Worm (Caenorhabditis elegans) whole organism, L4 larva: ENCODE results near the gene T05B11.4.

Experiments used
- R02D3.7 ChIP-seq: fragments of 150-350 bp; sonication (generic microtip); optimal IDR thresholded peaks from 3 replicates; lab custom pipeline; 2014; ENCODE audit warnings: missing biosample characterization, missing genetic modification characterization
- Y48G9A.11 ChIP-seq: fragments of 200-800 bp; sonication (Bioruptor generic); IDR thresholded peaks from 2 replicates; pipeline ENCODE4 v1.3.6; 2022; ENCODE audit warnings: missing genetic modification reagents, missing genetic modification characterization, missing compliant biosample characterization
- Y5F2A.4 ChIP-seq: fragments of 200-800 bp; sonication (Bioruptor generic); optimal IDR thresholded peaks from 2 replicates; lab custom pipeline; 2018; ENCODE audit warnings: mild to moderate bottlenecking, missing genetic modification characterization, missing compliant biosample characterization
- ZK546.5 ChIP-seq, 2 experiments: sonication (generic microtip); optimal IDR thresholded peaks; 2 replicates each; lab custom pipeline; 2017; ENCODE audit warnings: missing biosample characterization in 2 of 2, missing genetic modification characterization in 2 of 2
- aly-2 ChIP-seq: sonication (generic microtip); optimal IDR thresholded peaks from 2 replicates; lab custom pipeline; 2018; ENCODE audit warnings: missing biosample characterization, missing genetic modification characterization
- ceh-28 ChIP-seq: fragments of 150-350 bp; optimal IDR thresholded peaks from 2 replicates; lab custom pipeline; 2014; ENCODE audit warnings: missing biosample characterization, missing genetic modification reagents, missing genetic modification characterization
- ceh-44 ChIP-seq: fragments of 200-800 bp; sonication (Bioruptor generic); IDR thresholded peaks from 2 replicates; pipeline ENCODE4 v1.3.6; 2022; ENCODE audit warnings: missing genetic modification reagents, missing genetic modification characterization, missing compliant biosample characterization
- daf-16 ChIP-seq, 3 experiments: sonication (generic microtip); optimal IDR thresholded peaks; 2 replicates each; lab custom pipeline; 2016 to 2017; ENCODE audit warnings: missing genetic modification characterization in 3 of 3, missing genetic modification reagents in 3 of 3, mild to moderate bottlenecking in 2 of 3, missing compliant biosample characterization in 2 of 3, missing biosample characterization in 1 of 3, moderate library complexity in 1 of 3
- dmd-6 ChIP-seq: fragments of 200-800 bp; sonication (Bioruptor generic); IDR thresholded peaks from 2 replicates; pipeline ENCODE4 v1.3.6; 2022; ENCODE audit warnings: missing genetic modification reagents, missing genetic modification characterization, missing compliant biosample characterization
- egl-27 ChIP-seq: sonication (generic microtip); optimal IDR thresholded peaks from 3 replicates; lab custom pipeline; 2017; ENCODE audit warnings: missing biosample characterization, missing genetic modification reagents, missing genetic modification characterization
- egl-43 ChIP-seq: fragments of 200-800 bp; sonication (Bioruptor generic); IDR thresholded peaks from 2 replicates; pipeline ENCODE4 v1.3.6; 2022; ENCODE audit warnings: missing genetic modification reagents, missing genetic modification characterization, missing compliant biosample characterization
- hif-1 ChIP-seq, 2 experiments: sonication (generic microtip); optimal IDR thresholded peaks; 2 replicates each; lab custom pipeline; 2016 to 2017; ENCODE audit warnings: missing compliant biosample characterization in 2 of 2, missing genetic modification characterization in 2 of 2, missing genetic modification reagents in 2 of 2, missing genotype in 2 of 2, mild to moderate bottlenecking in 1 of 2
- hlh-11 ChIP-seq: fragments of 200-800 bp; sonication (Bioruptor generic); optimal IDR thresholded peaks from 2 replicates; lab custom pipeline; 2018; ENCODE audit warnings: mild to moderate bottlenecking, missing genetic modification characterization, missing compliant biosample characterization
- lin-1 ChIP-seq: fragments of 200-800 bp; sonication (Bioruptor generic); IDR thresholded peaks from 2 replicates; pipeline ENCODE4 v1.3.6; 2022; ENCODE audit warnings: missing genetic modification reagents, missing genetic modification characterization, missing compliant biosample characterization
- lin-13 ChIP-seq: fragments of 150-350 bp; optimal IDR thresholded peaks from 2 replicates; lab custom pipeline; 2014; ENCODE audit warnings: missing biosample characterization, missing genetic modification reagents, missing genetic modification characterization
- lin-15B ChIP-seq: fragments of 150-350 bp; sonication (generic microtip); optimal IDR thresholded peaks from 3 replicates; lab custom pipeline; 2014; ENCODE audit warnings: missing biosample characterization, missing genetic modification characterization
- lin-29 ChIP-seq: fragments of 200-800 bp; sonication (Bioruptor generic); IDR thresholded peaks from 2 replicates; pipeline ENCODE4 v1.3.6; 2022; ENCODE audit warnings: missing genetic modification reagents, missing genetic modification characterization, missing compliant biosample characterization
- lin-38 ChIP-seq: fragments of 200-800 bp; sonication (Bioruptor generic); IDR thresholded peaks from 2 replicates; pipeline ENCODE4 v1.3.6; 2022; ENCODE audit warnings: missing genetic modification reagents, missing genetic modification characterization, missing compliant biosample characterization
- madf-9 ChIP-seq: fragments of 200-800 bp; sonication (Bioruptor generic); conservative IDR thresholded peaks from 2 replicates; pipeline ENCODE4 v1.3.6; 2022; ENCODE audit warnings: missing genetic modification reagents, missing genetic modification characterization, missing compliant biosample characterization
- mdt-29 ChIP-seq: fragments of 200-800 bp; sonication (Bioruptor generic); IDR thresholded peaks from 2 replicates; pipeline ENCODE4 v1.3.6; 2022; ENCODE audit warnings: missing genetic modification reagents, missing genetic modification characterization, missing compliant biosample characterization
- mes-2 ChIP-seq: sonication (generic microtip); optimal IDR thresholded peaks from 2 replicates; lab custom pipeline; 2016; ENCODE audit warnings: missing genotype, mild to moderate bottlenecking, missing genetic modification characterization, missing compliant biosample characterization; ENCODE audit not compliant: poor library complexity, severe bottlenecking
- mxl-2 ChIP-seq: fragments of 200-800 bp; sonication (Bioruptor generic); conservative IDR thresholded peaks from 2 replicates; pipeline ENCODE4 v1.3.6; 2022; ENCODE audit warnings: missing genetic modification reagents, missing genetic modification characterization, missing compliant biosample characterization
- nhr-10 ChIP-seq: fragments of 150-350 bp; optimal IDR thresholded peaks from 2 replicates; lab custom pipeline; 2014; ENCODE audit warnings: missing biosample characterization, missing genetic modification characterization
- nhr-111 ChIP-seq: fragments of 200-800 bp; sonication (Bioruptor generic); optimal IDR thresholded peaks from 2 replicates; lab custom pipeline; 2018; ENCODE audit warnings: mild to moderate bottlenecking, missing genetic modification characterization, missing compliant biosample characterization
- nhr-48 ChIP-seq: sonication (generic microtip); optimal IDR thresholded peaks from 2 replicates; lab custom pipeline; 2016; ENCODE audit warnings: mild to moderate bottlenecking, missing genetic modification characterization, missing compliant biosample characterization
- nhr-77 ChIP-seq: fragments of 150-350 bp; optimal IDR thresholded peaks from 2 replicates; lab custom pipeline; 2014; ENCODE audit warnings: missing biosample characterization, missing genetic modification characterization
- pha-4 ChIP-seq, 2 experiments: fragments of 150-350 bp in 1 of 2; fragments of 200-800 bp in 1 of 2; sonication (Bioruptor generic) in 1 of 2; IDR thresholded peaks in 1 of 2; optimal IDR thresholded peaks in 1 of 2; 2 replicates each; pipeline versions ENCODE4 v1.3.6 to Lab custom; 2014 to 2022; ENCODE audit warnings: missing genetic modification characterization in 2 of 2, missing genetic modification reagents in 2 of 2, missing biosample characterization in 1 of 2, missing compliant biosample characterization in 1 of 2
- pqm-1 ChIP-seq: sonication (generic microtip); optimal IDR thresholded peaks from 2 replicates; lab custom pipeline; 2017; ENCODE audit warnings: missing biosample characterization, missing genetic modification characterization
- rbr-2 ChIP-seq: sonication (generic microtip); optimal IDR thresholded peaks from 2 replicates; lab custom pipeline; 2016; ENCODE audit warnings: missing genotype, missing genetic modification characterization, missing compliant biosample characterization
- skn-1 ChIP-seq: fragments of 150-350 bp; optimal IDR thresholded peaks from 2 replicates; lab custom pipeline; 2014; ENCODE audit warnings: missing biosample characterization, missing genetic modification characterization
- spr-1 ChIP-seq: sonication (generic microtip); optimal IDR thresholded peaks from 2 replicates; lab custom pipeline; 2016; ENCODE audit warnings: mild to moderate bottlenecking, missing genetic modification characterization, missing compliant biosample characterization
- tra-1 ChIP-seq: fragments of 200-800 bp; sonication (Bioruptor generic); IDR thresholded peaks from 2 replicates; pipeline ENCODE4 v1.3.6; 2022; ENCODE audit warnings: missing genetic modification reagents, missing genetic modification characterization, missing compliant biosample characterization
- unc-62 ChIP-seq, 3 experiments: fragments of 150-350 bp in 1 of 3; sonication (generic microtip); optimal IDR thresholded peaks in 2 of 3; peaks in 1 of 3; 1 replicate in 1 of 3; 2 replicates in 2 of 3; lab custom pipeline; 2014 to 2017; ENCODE audit warnings: missing biosample characterization in 3 of 3, missing genetic modification characterization in 3 of 3, missing genetic modification reagents in 3 of 3, missing genotype in 1 of 3
- zag-1 ChIP-seq: fragments of 150-350 bp; optimal IDR thresholded peaks from 2 replicates; lab custom pipeline; 2014; ENCODE audit warnings: missing biosample characterization, missing genetic modification characterization
- zfp-2 ChIP-seq: sonication (generic microtip); optimal IDR thresholded peaks from 2 replicates; lab custom pipeline; 2016; ENCODE audit warnings: mild to moderate bottlenecking, missing genetic modification characterization, missing compliant biosample characterization
- zip-11 ChIP-seq: fragments of 200-800 bp; sonication (Bioruptor generic); IDR thresholded peaks from 2 replicates; pipeline ENCODE4 v1.3.6; 2022; ENCODE audit warnings: missing genetic modification characterization, missing compliant biosample characterization

T05B11.4 gene

ce11 chrV:7755991-7756390 is 1.5 kb upstream of the T05B11.4 start:
- TF ChIP-seq lin-38 (no peak), daf-16 (GFP tag; optimal IDR thresholded peaks at IDR 0.05; lab: Kevin White, UChicago) (no peak), daf-16 (tag; optimal IDR thresholded peaks at IDR 0.05; lab: Kevin White, UChicago) (peak; percentile 56), pqm-1 (tag; lab: Kevin White, UChicago) (peak; percentile 38)

ce11 chrV:7749708-7750107 is 4.7 kb downstream of the T05B11.4 start:
- TF ChIP-seq dmd-6 (GFP tag; lab: Robert Waterston, UW), result peak; percentile 56
- TF ChIP-seq daf-16 (GFP tag; optimal IDR thresholded peaks at IDR 0.05; lab: Kevin White, UChicago), result peak in 1 of 2 experiments; percentile 15
- TF ChIP-seq daf-16 (tag; optimal IDR thresholded peaks at IDR 0.05; lab: Kevin White, UChicago), result no peak
- TF ChIP-seq tra-1 (GFP tag; lab: Robert Waterston, UW), result peak; percentile 46; the same call in 1 of the 2 replicates
- no peak for TF ChIP-seq egl-27 (tag; lab: Kevin White, UChicago)
- no peak for TF ChIP-seq pqm-1 (tag; lab: Kevin White, UChicago)
- peak; percentile 23 for TF ChIP-seq hlh-11 (tag; lab: Kevin White, UChicago)

ce11 chrV:7747987-7748607 is 6.4 kb downstream of the T05B11.4 start:
- TF ChIP-seq Y5F2A.4 (GFP tag; lab: Kevin White, UChicago) (no peak), rbr-2 (tag; lab: Kevin White, UChicago) (no peak), egl-43 (GFP tag; lab: Robert Waterston, UW) (no peak), tra-1 (GFP tag; lab: Robert Waterston, UW) (peak; percentile 87; the same call in 1 of the 2 replicates), lin-29 (GFP tag; lab: Robert Waterston, UW) (no peak), dmd-6 (GFP tag; lab: Robert Waterston, UW) (peak; percentile 94), zip-11 (GFP tag; lab: Robert Waterston, UW) (no peak), aly-2 (tag; lab: Kevin White, UChicago) (no peak), unc-62 (GFP tag; optimal IDR thresholded peaks at IDR 0.05 in 1 of 2; lab: Kevin White, UChicago) (peak in 1 of 2 experiments; percentile 52), unc-62 (tag; optimal IDR thresholded peaks at IDR 0.05; lab: Kevin White, UChicago) (no peak), lin-13 (GFP tag; lab: Kevin White, UChicago) (no peak), ceh-44 (GFP tag; lab: Robert Waterston, UW) (no peak), lin-15B (no peak), nhr-10 (tag; lab: Kevin White, UChicago) (no peak), zag-1 (tag; lab: Kevin White, UChicago) (no peak), Y48G9A.11 (GFP tag; lab: Robert Waterston, UW) (no peak), skn-1 (no peak), hif-1 (tag; optimal IDR thresholded peaks at IDR 0.05; lab: Kevin White, UChicago) (no peak), ceh-28 (tag; lab: Kevin White, UChicago) (no peak), lin-1 (GFP tag; lab: Robert Waterston, UW) (peak; percentile 29; the same call in 1 of the 2 replicates), nhr-77 (tag; lab: Kevin White, UChicago) (no peak), mxl-2 (GFP tag; lab: Robert Waterston, UW) (no peak), zfp-2 (tag; lab: Kevin White, UChicago) (no peak), madf-9 (GFP tag; lab: Robert Waterston, UW) (no peak), mes-2 (no peak), spr-1 (no peak), nhr-111 (GFP tag; lab: Kevin White, UChicago) (no peak), mdt-29 (peak; percentile 33; the same call in 1 of the 2 replicates), ZK546.5 (tag; optimal IDR thresholded peaks at IDR 0.05; lab: Kevin White, UChicago) (no peak), egl-27 (tag; lab: Kevin White, UChicago) (no peak), nhr-48 (tag; lab: Kevin White, UChicago) (peak; percentile 61), R02D3.7 (no peak), pha-4 (GFP tag; IDR thresholded peaks at IDR 0.05; lab: Robert Waterston, UW) (no peak), pha-4 (tag; optimal IDR thresholded peaks at IDR 0.05; lab: Kevin White, UChicago) (no peak), hlh-11 (tag; lab: Kevin White, UChicago) (peak; percentile 17)
